Worm (Caenorhabditis elegans) whole organism, midembryonic: Measurements from ENCODE around the gene atfs-1.

Source experiments
- T22C8.4 ChIP-seq: fragments of 200-800 bp; sonication (Bioruptor generic); IDR thresholded peaks from 2 replicates; pipeline ENCODE4 v1.3.6; 2022; ENCODE audit warnings: missing genetic modification characterization, missing compliant biosample characterization
- cog-1 ChIP-seq: sonication (generic microtip); optimal IDR thresholded peaks from 2 replicates; lab custom pipeline; 2016; ENCODE audit warnings: missing genetic modification characterization, missing compliant biosample characterization
- flt-1 ChIP-seq: fragments of 200-800 bp; sonication (Bioruptor generic); IDR thresholded peaks from 2 replicates; pipeline ENCODE4 v1.3.6; 2022; ENCODE audit warnings: missing genetic modification characterization, missing compliant biosample characterization
- klf-2 ChIP-seq: fragments of 200-800 bp; sonication (Bioruptor generic); conservative IDR thresholded peaks from 2 replicates; pipeline ENCODE4 v1.3.6; 2022; ENCODE audit warnings: missing genetic modification reagents, missing genetic modification characterization, missing compliant biosample characterization
- med-1 ChIP-seq: sonication (generic microtip); optimal IDR thresholded peaks from 2 replicates; lab custom pipeline; 2017; ENCODE audit warnings: missing genetic modification characterization, mild to moderate bottlenecking, missing compliant biosample characterization, antibody characterized with exemption, missing genetic modification reagents; ENCODE audit not compliant: insufficient read depth
- ref-1 ChIP-seq: fragments of 200-800 bp; sonication (Bioruptor generic); conservative IDR thresholded peaks from 2 replicates; pipeline ENCODE4 v1.3.6; 2022; ENCODE audit warnings: missing genetic modification reagents, missing genetic modification characterization, missing compliant biosample characterization
- tab-1 ChIP-seq: fragments of 200-800 bp; sonication (Bioruptor generic); IDR thresholded peaks from 2 replicates; pipeline ENCODE4 v1.3.6; 2022; ENCODE audit warnings: missing genetic modification characterization, missing compliant biosample characterization
- ztf-23 ChIP-seq: fragments of 200-800 bp; sonication (Bioruptor generic); IDR thresholded peaks from 2 replicates; pipeline ENCODE4 v1.3.6; 2022; ENCODE audit warnings: missing genetic modification reagents, missing genetic modification characterization, missing compliant biosample characterization
- ztf-29 ChIP-seq: fragments of 200-800 bp; sonication (Bioruptor generic); IDR thresholded peaks from 2 replicates; pipeline ENCODE4 v1.3.6; 2022; ENCODE audit warnings: missing genetic modification reagents, missing genetic modification characterization, missing compliant biosample characterization

Gene atfs-1

ce11 chrV:14193451-14193850, at the start of gene atfs-1:
atfs-1 (plus strand) TSS chrV:14193663.
- no peak for TF ChIP-seq T22C8.4 (GFP tag; lab: Robert Waterston, UW)
- TF ChIP-seq ref-1, result no peak
- no peak for TF ChIP-seq tab-1 (GFP tag; lab: Robert Waterston, UW)
- no peak for TF ChIP-seq ztf-29
- no peak for TF ChIP-seq med-1 (GFP tag; lab: Kevin White, UChicago)
- TF ChIP-seq klf-2 (GFP tag; lab: Robert Waterston, UW), result no peak
- no peak for TF ChIP-seq cog-1 (tag; lab: Kevin White, UChicago)
- TF ChIP-seq ztf-23, result no peak
- TF ChIP-seq flt-1, result no peak

- TF ChIP-seq ref-1, result no peak
- TF ChIP-seq cog-1 (tag; lab: Kevin White, UChicago), result no peak
- TF ChIP-seq tab-1 (GFP tag; lab: Robert Waterston, UW), result no peak
- no peak for TF ChIP-seq T22C8.4 (GFP tag; lab: Robert Waterston, UW)
- TF ChIP-seq ztf-29, result no peak
- TF ChIP-seq klf-2 (GFP tag; lab: Robert Waterston, UW), result no peak
- no peak for TF ChIP-seq ztf-23
- no peak for TF ChIP-seq med-1 (GFP tag; lab: Kevin White, UChicago)
- no peak for TF ChIP-seq flt-1
Observed at ce11 chrV:14145267-14145666, 48.2 kb upstream of the atfs-1 start, which contains the start of gene par-1. par-1 (minus strand) TSS chrV:14145367.

- TF ChIP-seq ref-1, result no peak
- no peak for TF ChIP-seq klf-2 (GFP tag; lab: Robert Waterston, UW)
- TF ChIP-seq cog-1 (tag; lab: Kevin White, UChicago), result no peak
- TF ChIP-seq T22C8.4 (GFP tag; lab: Robert Waterston, UW), result no peak
- no peak for TF ChIP-seq med-1 (GFP tag; lab: Kevin White, UChicago)
- no peak for TF ChIP-seq ztf-29
- TF ChIP-seq tab-1 (GFP tag; lab: Robert Waterston, UW), result no peak
- no peak for TF ChIP-seq flt-1
Observed at ce11 chrV:14146199-14146598, 47.3 kb upstream of the atfs-1 start, which contains the start of gene acs-10. acs-10 (plus strand) TSS chrV:14146499.

ce11 chrV:14147114-14147513, 46.3 kb upstream of the atfs-1 start:
- TF ChIP-seq klf-2 (GFP tag; lab: Robert Waterston, UW) (no peak), med-1 (GFP tag; lab: Kevin White, UChicago) (no peak), ztf-29 (no peak), ref-1 (no peak), flt-1 (no peak), ztf-23 (no peak), cog-1 (tag; lab: Kevin White, UChicago) (no peak), T22C8.4 (GFP tag; lab: Robert Waterston, UW) (no peak), tab-1 (GFP tag; lab: Robert Waterston, UW) (no peak)

- TF ChIP-seq tab-1 (GFP tag; lab: Robert Waterston, UW) (no peak), T22C8.4 (GFP tag; lab: Robert Waterston, UW) (no peak), ref-1 (no peak), med-1 (GFP tag; lab: Kevin White, UChicago) (no peak), klf-2 (GFP tag; lab: Robert Waterston, UW) (no peak), cog-1 (tag; lab: Kevin White, UChicago) (no peak), ztf-29 (no peak), ztf-23 (no peak), flt-1 (no peak)
Observed at ce11 chrV:14149125-14149524, 44.3 kb upstream of the atfs-1 start.

- no peak for TF ChIP-seq klf-2 (GFP tag; lab: Robert Waterston, UW)
- TF ChIP-seq ref-1, result no peak
- TF ChIP-seq flt-1, result no peak
- TF ChIP-seq ztf-29, result no peak
- TF ChIP-seq ztf-23, result no peak
- TF ChIP-seq tab-1 (GFP tag; lab: Robert Waterston, UW), result no peak
- TF ChIP-seq T22C8.4 (GFP tag; lab: Robert Waterston, UW), result no peak
- no peak for TF ChIP-seq med-1 (GFP tag; lab: Kevin White, UChicago)
- no peak for TF ChIP-seq cog-1 (tag; lab: Kevin White, UChicago)
Observed at ce11 chrV:14150966-14151365, 42.5 kb upstream of the atfs-1 start.

ce11 chrV:14153615-14154014, 39.8 kb upstream of the atfs-1 start:
- no peak for TF ChIP-seq ref-1
- peak; percentile 5 for TF ChIP-seq cog-1 (tag; lab: Kevin White, UChicago)

ce11 chrV:14156468-14156867, 37.0 kb upstream of the atfs-1 start, which contains the start of gene AH10.2:
AH10.2 (plus strand) TSS chrV:14156768.
- TF ChIP-seq T22C8.4 (GFP tag; lab: Robert Waterston, UW) (no peak), klf-2 (GFP tag; lab: Robert Waterston, UW) (no peak), ztf-23 (no peak), ref-1 (no peak), cog-1 (tag; lab: Kevin White, UChicago) (no peak), ztf-29 (no peak), tab-1 (GFP tag; lab: Robert Waterston, UW) (no peak), flt-1 (no peak), med-1 (GFP tag; lab: Kevin White, UChicago) (no peak)

ce11 chrV:14160698-14161097, 32.8 kb upstream of the atfs-1 start, which contains the start of gene cest-1.2:
cest-1.2 (minus strand) TSS chrV:14160862.
- TF ChIP-seq cog-1 (tag; lab: Kevin White, UChicago) (no peak), klf-2 (GFP tag; lab: Robert Waterston, UW) (no peak), tab-1 (GFP tag; lab: Robert Waterston, UW) (no peak), ztf-29 (no peak), ztf-23 (no peak)

- TF ChIP-seq tab-1 (GFP tag; lab: Robert Waterston, UW), result no peak
- TF ChIP-seq klf-2 (GFP tag; lab: Robert Waterston, UW), result no peak
- TF ChIP-seq med-1 (GFP tag; lab: Kevin White, UChicago), result no peak
- no peak for TF ChIP-seq ztf-23
- no peak for TF ChIP-seq ref-1
- no peak for TF ChIP-seq cog-1 (tag; lab: Kevin White, UChicago)
- no peak for TF ChIP-seq ztf-29
- no peak for TF ChIP-seq flt-1
- no peak for TF ChIP-seq T22C8.4 (GFP tag; lab: Robert Waterston, UW)
Observed at ce11 chrV:14162959-14163548, 30.4 kb upstream of the atfs-1 start, which contains the start of gene srd-26. srd-26 (minus strand) TSS chrV:14163009.
